Fruit fly (Drosophila melanogaster): ENCODE results near the gene p38c.

Gene p38c

DNA sequence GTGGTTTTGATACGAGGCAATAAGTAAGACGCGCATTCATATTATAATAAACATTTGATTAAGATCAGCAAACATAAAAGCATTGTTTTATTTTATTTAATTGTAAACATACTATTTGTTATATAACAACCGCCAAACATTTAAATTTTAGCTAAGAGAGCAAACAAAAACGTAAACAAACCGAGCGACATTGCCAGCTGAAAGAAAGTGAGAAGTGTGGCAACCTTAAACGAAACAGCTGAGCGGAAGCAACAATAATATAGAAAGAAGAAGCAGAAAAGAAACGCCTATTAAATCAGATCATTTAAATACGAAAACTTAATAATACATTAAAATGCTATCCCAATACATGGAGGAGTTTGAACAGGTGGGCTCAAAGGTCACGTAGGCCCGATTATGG lies 15.4 kb downstream of the p38c start, which contains the start of gene Sec10 (continued):
- TF ChIP-seq CG18599 (GFP tag; optimal IDR thresholded peaks at IDR 0.05) (no peak), HmgZ (tag; optimal IDR thresholded peaks at IDR 0.05) (peak; percentile 43), Camta (GFP tag; optimal IDR thresholded peaks at IDR 0.05) (no peak), toy (GFP tag; IDR thresholded peaks at IDR 0.05) (no peak), caup (GFP tag; optimal IDR thresholded peaks at IDR 0.05; ENCODE audit: severe bottlenecking) (no peak), CG7987 (GFP tag; optimal IDR thresholded peaks at IDR 0.05) (peak; percentile 3), CG4707 (GFP tag; optimal IDR thresholded peaks at IDR 0.05) (peak; percentile 12), Deaf1 (tag; optimal IDR thresholded peaks at IDR 0.05) (no peak), CG2712 (tag; optimal IDR thresholded peaks at IDR 0.05) (no peak), CG14860 (GFP tag; IDR thresholded peaks at IDR 0.05; ENCODE audit: partially characterized antibody) (no peak), NfI (GFP tag; optimal IDR thresholded peaks at IDR 0.05) (no peak), hth (optimal IDR thresholded peaks at IDR 0.05) (no peak), Taf1 (GFP tag; IDR thresholded peaks at IDR 0.05) (no peak), CG14441 (GFP tag; IDR thresholded peaks at IDR 0.05) (no peak), CG32772 (GFP tag; IDR thresholded peaks at IDR 0.05) (no peak), CG1603 (tag; optimal IDR thresholded peaks at IDR 0.05) (no peak), cwo (GFP tag; optimal IDR thresholded peaks at IDR 0.05) (no peak), Lhr (GFP tag; optimal IDR thresholded peaks at IDR 0.05) (peak; percentile 30), scrt (GFP tag; optimal IDR thresholded peaks at IDR 0.05) (peak; percentile 85), wek (GFP tag; optimal IDR thresholded peaks at IDR 0.05) (peak; percentile 62), Side (GFP tag; optimal IDR thresholded peaks at IDR 0.05) (no peak), H2.0 (GFP tag; IDR thresholded peaks at IDR 0.05) (no peak), CG12769 (tag; optimal IDR thresholded peaks at IDR 0.05) (no peak), CG6791 (GFP tag; IDR thresholded peaks at IDR 0.05; ENCODE audit: partially characterized antibody) (no peak), da (GFP tag; optimal IDR thresholded peaks at IDR 0.05) (no peak), dati (GFP tag; IDR thresholded peaks at IDR 0.05) (no peak), CG10147 (GFP tag; optimal IDR thresholded peaks at IDR 0.05) (no peak), kni (GFP tag; optimal IDR thresholded peaks at IDR 0.05) (no peak), Dp (GFP tag; optimal IDR thresholded peaks at IDR 0.05) (peak; percentile 85), CG11696 (GFP tag; IDR thresholded peaks at IDR 0.05) (no peak), vfl (GFP tag; optimal IDR thresholded peaks at IDR 0.05) (no peak), CG7271 (tag; optimal IDR thresholded peaks at IDR 0.05) (peak; percentile 11), rib (GFP tag; IDR thresholded peaks at IDR 0.05) (0 out of 2 replicates have a peak, but pooled peaks have one; percentile 21), sens (GFP tag) (peak; percentile 86), CG2678 (tag; optimal IDR thresholded peaks at IDR 0.05) (no peak), CG7357 (GFP tag; IDR thresholded peaks at IDR 0.05) (no peak), CG9437 (GFP tag; optimal IDR thresholded peaks at IDR 0.05) (peak; percentile 54), shn (GFP tag; optimal IDR thresholded peaks at IDR 0.05) (no peak), chinmo (GFP tag; IDR thresholded peaks at IDR 0.05; ENCODE audit: partially characterized antibody) (no peak), CG14710 (tag; optimal IDR thresholded peaks at IDR 0.05) (peak; percentile 34), BEAF-32 (GFP tag; optimal IDR thresholded peaks at IDR 0.05) (peak; percentile 32), CG6689 (GFP tag; IDR thresholded peaks at IDR 0.05) (no peak), az2 (GFP tag; optimal IDR thresholded peaks at IDR 0.05) (no peak), CG17385 (GFP tag; optimal IDR thresholded peaks at IDR 0.05) (peak; percentile 97), CG13287 (GFP tag; IDR thresholded peaks at IDR 0.05; ENCODE audit: partially characterized antibody) (peak; percentile 56), Meics (GFP tag; optimal IDR thresholded peaks at IDR 0.05) (no peak), ham (GFP tag; IDR thresholded peaks at IDR 0.05) (no peak), NC2β (GFP tag; optimal IDR thresholded peaks at IDR 0.05) (no peak), tll (GFP tag; optimal IDR thresholded peaks at IDR 0.05) (no peak), jing (GFP tag; optimal IDR thresholded peaks at IDR 0.05) (no peak)

All from whole organism, embryonic.